Worm (Caenorhabditis elegans) whole organism, early embryonic: ENCODE measurements around the gene oac-5.
"Not testable (repeated sequence)": the region's sequence is repeated elsewhere in the genome, so short reads cannot be mapped to it uniquely, and the experiment has no call there.

Experiments
- B0310.2 ChIP-seq: sonication (generic microtip); optimal IDR thresholded peaks from 2 replicates; lab custom pipeline; 2016; ENCODE audit warnings: mild to moderate bottlenecking, missing genetic modification characterization, missing compliant biosample characterization
- F13C5.2 ChIP-seq: sonication (generic microtip); optimal IDR thresholded peaks from 2 replicates; lab custom pipeline; 2017; ENCODE audit warnings: mild to moderate bottlenecking, missing genetic modification characterization, inconsistent platforms, missing compliant biosample characterization
- aly-1 ChIP-seq: sonication (generic microtip); optimal IDR thresholded peaks from 2 replicates; lab custom pipeline; 2016; ENCODE audit warnings: missing genetic modification characterization, missing compliant biosample characterization
- flt-1 ChIP-seq: fragments of 200-800 bp; sonication (Bioruptor generic); IDR thresholded peaks from 2 replicates; pipeline ENCODE4 v1.3.6; 2022; ENCODE audit warnings: missing genetic modification characterization, missing compliant biosample characterization
- hmbx-1 ChIP-seq: sonication (generic microtip); optimal IDR thresholded peaks from 2 replicates; lab custom pipeline; 2016; ENCODE audit warnings: mild to moderate bottlenecking, missing genetic modification characterization, missing compliant biosample characterization
- hmg-4 ChIP-seq: fragments of 200-800 bp; sonication (Bioruptor generic); optimal IDR thresholded peaks from 2 replicates; lab custom pipeline; 2018; ENCODE audit warnings: mild to moderate bottlenecking, missing genetic modification characterization, missing compliant biosample characterization
- pes-1 ChIP-seq: fragments of 200-800 bp; sonication (Bioruptor generic); IDR thresholded peaks from 2 replicates; pipeline ENCODE4 v1.3.6; 2022; ENCODE audit warnings: missing genetic modification reagents, missing genetic modification characterization, missing compliant biosample characterization
- sea-1 ChIP-seq: fragments of 200-800 bp; sonication (Bioruptor generic); conservative IDR thresholded peaks from 2 replicates; pipeline ENCODE4 v1.3.6; 2022; ENCODE audit warnings: missing genetic modification characterization, missing compliant biosample characterization
- tbx-11 ChIP-seq: fragments of 200-800 bp; sonication (Bioruptor generic); IDR thresholded peaks from 2 replicates; pipeline ENCODE4 v1.3.6; 2022; ENCODE audit warnings: missing genetic modification characterization, missing compliant biosample characterization
- tra-4 ChIP-seq: sonication (generic microtip); optimal IDR thresholded peaks from 2 replicates; lab custom pipeline; 2017; ENCODE audit warnings: missing genetic modification characterization, missing compliant biosample characterization

Gene oac-5

ce11 chrV:16333412-16333811 lies 40.9 kb downstream of the oac-5 start, which contains the start of gene srh-167:
srh-167 (plus strand) TSS chrV:16333712.
- TF ChIP-seq flt-1 (GFP tag; lab: Robert Waterston, UW) (no peak), tra-4 (no peak), tbx-11 (GFP tag; lab: Robert Waterston, UW) (no peak), pes-1 (GFP tag; lab: Robert Waterston, UW) (no peak), hmbx-1 (tag; lab: Kevin White, UChicago) (no peak), F13C5.2 (no peak), B0310.2 (no peak), hmg-4 (no peak)

- TF ChIP-seq flt-1 (GFP tag; lab: Robert Waterston, UW): no peak
Measured at ce11 chrV:16336326-16336725, 43.8 kb downstream of the oac-5 start, which contains the start of gene srw-87. srw-87 (plus strand) TSS chrV:16336626.

- not testable (repeated sequence) for TF ChIP-seq tbx-11 (GFP tag; lab: Robert Waterston, UW); aly-1 (tag; lab: Kevin White, UChicago); hmg-4
Measured at ce11 chrV:16338287-16339092, 46.0 kb downstream of the oac-5 start, which contains the start of gene slc-9B.2. slc-9B.2 (plus strand) TSS chrV:16339042.

ce11 chrV:16342258-16342618 lies 49.7 kb downstream of the oac-5 start, which contains the start of gene nhr-193:
nhr-193 (plus strand) TSS chrV:16342308.
- TF ChIP-seq pes-1 (GFP tag; lab: Robert Waterston, UW) (no peak), hmbx-1 (tag; lab: Kevin White, UChicago) (no peak), F13C5.2 (no peak), sea-1 (GFP tag; lab: Robert Waterston, UW) (no peak), hmg-4 (no peak)
